Fruit fly (Drosophila melanogaster) Kc167 (cell line): ENCODE results near the gene Pde6.
A peak's percentile ranks its signal among the peaks of the same experiment; 100 is the strongest.

ENCODE experiments used
- Myc ChIP-seq: fragments of >200 bp; optimal IDR thresholded peaks from 2 replicates; lab custom pipeline; 2017; ENCODE audit warnings: missing external identifiers
- Sin3A ChIP-seq: fragments of >200 bp; optimal IDR thresholded peaks from 2 replicates; lab custom pipeline; 2018; ENCODE audit warnings: missing external identifiers
- h ChIP-seq: fragments of >200 bp; optimal IDR thresholded peaks from 3 replicates; lab custom pipeline; 2018; ENCODE audit warnings: missing external identifiers
- insv ChIP-seq: fragments of >200 bp; optimal IDR thresholded peaks from 3 replicates; lab custom pipeline; 2018; ENCODE audit warnings: missing external identifiers
- psq ChIP-seq: fragments of >200 bp; optimal IDR thresholded peaks from 2 replicates; lab custom pipeline; 2017; ENCODE audit warnings: missing external identifiers
- ttk ChIP-seq: sonication (Bioruptor generic); optimal IDR thresholded peaks from 2 replicates; lab custom pipeline; 2017; ENCODE audit warnings: missing external identifiers

Pde6 gene

dm6 chr3R:14557480-14558354 is at the start of gene Pde6:
Gene Pde6 (minus strand): TSS chr3R:14558304.
- TF ChIP-seq Myc (lab: Kevin White, UChicago) (no peak), psq (lab: Kevin White, UChicago) (no peak), h (lab: Kevin White, UChicago) (no peak), Sin3A (no peak), insv (lab: Kevin White, UChicago) (no peak), ttk (no peak)

dm6 chr3R:14597935-14598424 is 39.9 kb upstream of the Pde6 start:
- no peak for TF ChIP-seq ttk
- TF ChIP-seq Sin3A, result no peak
- no peak for TF ChIP-seq insv (lab: Kevin White, UChicago)
- TF ChIP-seq h (lab: Kevin White, UChicago), result no peak

- TF ChIP-seq h (lab: Kevin White, UChicago), result no peak
- TF ChIP-seq Myc (lab: Kevin White, UChicago), result no peak
- no peak for TF ChIP-seq ttk
- TF ChIP-seq insv (lab: Kevin White, UChicago), result no peak
- no peak for TF ChIP-seq psq (lab: Kevin White, UChicago)
- TF ChIP-seq Sin3A, result no peak
Measured at dm6 chr3R:14590753-14591535, 32.8 kb upstream of the Pde6 start.

- TF ChIP-seq Myc (lab: Kevin White, UChicago) (no peak), Sin3A (no peak), insv (lab: Kevin White, UChicago) (no peak), h (lab: Kevin White, UChicago) (no peak), ttk (no peak), psq (lab: Kevin White, UChicago) (no peak)
Measured at dm6 chr3R:14589483-14589882, 31.4 kb upstream of the Pde6 start.

- TF ChIP-seq h (lab: Kevin White, UChicago) (no peak), psq (lab: Kevin White, UChicago) (no peak), Myc (lab: Kevin White, UChicago) (no peak), Sin3A (no peak), insv (lab: Kevin White, UChicago) (no peak), ttk (no peak)
Measured at dm6 chr3R:14586480-14587443, 28.7 kb upstream of the Pde6 start.

- TF ChIP-seq Sin3A, result no peak
- TF ChIP-seq h (lab: Kevin White, UChicago), result no peak
- TF ChIP-seq Myc (lab: Kevin White, UChicago), result no peak
Measured at dm6 chr3R:14580045-14580579, 22.0 kb upstream of the Pde6 start.

- no peak for TF ChIP-seq Sin3A
- no peak for TF ChIP-seq insv (lab: Kevin White, UChicago)
- no peak for TF ChIP-seq ttk
- TF ChIP-seq psq (lab: Kevin White, UChicago), result no peak
- no peak for TF ChIP-seq h (lab: Kevin White, UChicago)
- TF ChIP-seq Myc (lab: Kevin White, UChicago), result no peak
Measured at dm6 chr3R:14577803-14578493, 19.8 kb upstream of the Pde6 start.

dm6 chr3R:14576692-14577646 is 18.9 kb upstream of the Pde6 start, which contains the start of gene stumps:
Gene stumps (plus strand): TSS chr3R:14577217.
- TF ChIP-seq psq (lab: Kevin White, UChicago) (no peak), h (lab: Kevin White, UChicago) (no peak), Myc (lab: Kevin White, UChicago) (no peak), ttk (no peak), insv (lab: Kevin White, UChicago) (no peak), Sin3A (no peak)

- no peak for TF ChIP-seq Myc (lab: Kevin White, UChicago)
Measured at dm6 chr3R:14576511-14576691, 18.3 kb upstream of the Pde6 start, which contains the start of gene CG44094. Gene CG44094 (minus strand): TSS chr3R:14576611.

dm6 chr3R:14575718-14576187 is 17.6 kb upstream of the Pde6 start, which contains the start of gene CG7987:
Gene CG7987 (minus strand): TSS chr3R:14575887.
- TF ChIP-seq psq (lab: Kevin White, UChicago), result peak; percentile 90
- no peak for TF ChIP-seq ttk
- TF ChIP-seq h (lab: Kevin White, UChicago), result no peak
- TF ChIP-seq insv (lab: Kevin White, UChicago), result no peak
- TF ChIP-seq Myc (lab: Kevin White, UChicago), result no peak
- no peak for TF ChIP-seq Sin3A
